Worm (Caenorhabditis elegans) whole organism, midembryonic: ENCODE results near the gene K09A9.6.

Experiments used
- klf-2 ChIP-seq: fragments of 200-800 bp; sonication (Bioruptor generic); conservative IDR thresholded peaks from 2 replicates; pipeline ENCODE4 v1.3.6; 2022; ENCODE audit warnings: missing genetic modification reagents, missing genetic modification characterization, missing compliant biosample characterization
- ref-1 ChIP-seq: fragments of 200-800 bp; sonication (Bioruptor generic); conservative IDR thresholded peaks from 2 replicates; pipeline ENCODE4 v1.3.6; 2022; ENCODE audit warnings: missing genetic modification reagents, missing genetic modification characterization, missing compliant biosample characterization
- tab-1 ChIP-seq: fragments of 200-800 bp; sonication (Bioruptor generic); IDR thresholded peaks from 2 replicates; pipeline ENCODE4 v1.3.6; 2022; ENCODE audit warnings: missing genetic modification characterization, missing compliant biosample characterization

- TF ChIP-seq klf-2 (GFP tag; lab: Robert Waterston, UW) (no peak), tab-1 (GFP tag; lab: Robert Waterston, UW) (no peak), ref-1 (no peak)
Measured at ce11 chrX:15598661-15599384, 21.8 kb downstream of the K09A9.6 start.
